Worm (Caenorhabditis elegans): ENCODE data around the gene acs-3.
A peak's percentile ranks its signal among the peaks of the same experiment; 100 is the strongest.

- TF ChIP-seq fos-1 (tag; optimal IDR thresholded peaks at IDR 0.05): no peak
- TF ChIP-seq pqm-1 (tag; optimal IDR thresholded peaks at IDR 0.05): peak; percentile 28
- TF ChIP-seq skn-1 (tag; optimal IDR thresholded peaks at IDR 0.05): no peak
- TF ChIP-seq lin-39 (tag; optimal IDR thresholded peaks at IDR 0.05): no peak
- TF ChIP-seq tbx-2 (tag; optimal IDR thresholded peaks at IDR 0.05): no peak
- no peak for TF ChIP-seq nhr-23 (tag; optimal IDR thresholded peaks at IDR 0.05)
Measured at ce11 chrV:1989220-1989619, 19.9 kb downstream of the acs-3 start.

All from whole organism, L3 larva.